Worm (Caenorhabditis elegans): ENCODE data around the gene C34D4.4.

C34D4.4 gene

DNA sequence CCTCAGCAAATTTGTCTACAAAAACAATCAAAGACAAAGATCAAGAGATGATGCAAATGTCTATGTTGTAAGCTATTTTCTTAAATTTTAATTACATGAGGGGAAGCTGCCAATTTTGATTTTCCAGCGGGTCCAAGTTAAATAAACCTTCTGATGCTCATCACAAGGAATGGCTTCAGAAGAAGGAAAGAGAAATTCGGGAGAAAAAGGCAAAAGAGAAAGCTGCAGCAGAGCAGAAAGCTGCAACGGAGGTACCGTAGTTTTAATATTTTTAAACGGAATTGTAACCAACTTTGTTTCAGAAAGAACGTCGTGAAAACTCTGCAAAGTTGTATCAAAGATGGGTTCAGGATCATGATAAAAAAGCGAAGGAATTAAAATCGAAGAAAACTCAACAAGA lies 9.0 kb downstream of the C34D4.4 start:
- TF ChIP-seq elt-2 (tag; optimal IDR thresholded peaks at IDR 0.05) (no peak), lin-39 (tag; optimal IDR thresholded peaks at IDR 0.05) (no peak), jun-1 (tag; optimal IDR thresholded peaks at IDR 0.05) (no peak), hmg-11 (tag; optimal IDR thresholded peaks at IDR 0.05) (no peak), lin-15B (tag; optimal IDR thresholded peaks at IDR 0.05) (no peak), nhr-28 (tag; optimal IDR thresholded peaks at IDR 0.05) (no peak), ceh-82 (tag; optimal IDR thresholded peaks at IDR 0.05) (no peak), snpc-4 (tag; optimal IDR thresholded peaks at IDR 0.05) (no peak)

DNA sequence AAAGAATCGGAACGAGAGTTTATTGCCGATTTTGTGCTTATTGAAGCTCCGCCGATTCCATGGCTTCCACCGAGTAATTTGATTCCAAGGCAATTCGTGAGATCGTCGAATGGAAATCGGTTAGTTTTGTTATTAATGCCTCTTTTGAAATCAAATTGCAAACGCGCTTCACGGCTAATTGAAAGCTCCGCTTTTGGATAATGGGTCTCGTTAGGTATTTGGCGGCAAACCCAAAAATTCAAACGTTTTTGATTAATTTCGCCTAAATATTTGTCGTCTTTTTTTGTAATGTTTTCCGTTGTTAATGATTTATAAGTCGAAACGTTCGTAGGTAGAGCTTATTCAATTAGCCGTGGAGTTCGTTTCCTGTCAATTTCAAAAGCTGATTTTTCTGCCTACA lies 10.4 kb downstream of the C34D4.4 start:
- TF ChIP-seq ceh-28 (tag; optimal IDR thresholded peaks at IDR 0.05) (no peak), mdl-1 (tag; optimal IDR thresholded peaks at IDR 0.05) (no peak), ZK546.5 (tag; optimal IDR thresholded peaks at IDR 0.05) (no peak), nhr-12 (tag; optimal IDR thresholded peaks at IDR 0.05) (no peak), unc-62 (GFP tag; optimal IDR thresholded peaks at IDR 0.05) (no peak), nhr-237 (tag; optimal IDR thresholded peaks at IDR 0.05) (no peak), ceh-16 (tag; optimal IDR thresholded peaks at IDR 0.05) (no peak), zag-1 (tag; optimal IDR thresholded peaks at IDR 0.05) (no peak), R02D3.7 (tag; optimal IDR thresholded peaks at IDR 0.05) (no peak), mml-1 (tag; optimal IDR thresholded peaks at IDR 0.05) (no peak), pqm-1 (tag; optimal IDR thresholded peaks at IDR 0.05) (no peak), nhr-23 (tag; optimal IDR thresholded peaks at IDR 0.05) (no peak), lsy-12 (tag; optimal IDR thresholded peaks at IDR 0.05) (no peak), nhr-28 (tag; optimal IDR thresholded peaks at IDR 0.05) (no peak), elt-3 (tag; optimal IDR thresholded peaks at IDR 0.05) (no peak), nfya-1 (tag; optimal IDR thresholded peaks at IDR 0.05; ENCODE audit: insufficient read depth) (no peak), aly-2 (tag; optimal IDR thresholded peaks at IDR 0.05) (no peak), sea-2 (GFP tag; optimal IDR thresholded peaks at IDR 0.05) (no peak)

DNA sequence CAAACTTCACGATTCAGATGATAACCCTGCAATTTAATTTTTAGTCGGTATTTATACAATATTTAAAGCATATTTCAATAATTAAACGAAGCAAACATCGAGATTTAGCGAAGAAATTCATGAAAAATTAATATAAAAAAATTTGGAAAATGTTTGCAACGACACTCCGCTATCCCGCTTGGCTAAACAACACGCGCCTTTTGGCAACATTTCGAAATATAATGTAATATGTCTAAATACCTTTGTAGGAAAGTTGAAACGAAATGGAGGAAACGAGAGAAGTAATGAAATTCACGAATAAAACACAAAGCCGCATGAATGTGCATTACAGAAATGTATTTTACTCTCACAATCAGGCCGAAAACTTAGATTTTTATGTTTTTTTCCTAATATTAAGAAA lies 16.6 kb downstream of the C34D4.4 start, which contains the start of gene rpc-1:
TSS of gene rpc-1 (minus strand) at position 26 of the 400 bp plus-strand sequence.
- no peak for TF ChIP-seq ceh-82 (tag; optimal IDR thresholded peaks at IDR 0.05)
- TF ChIP-seq nfya-1 (tag; optimal IDR thresholded peaks at IDR 0.05; ENCODE audit: insufficient read depth): peak; percentile 34
- TF ChIP-seq lin-15B (tag; optimal IDR thresholded peaks at IDR 0.05): peak; percentile 34
- no peak for TF ChIP-seq nhr-25 (tag; optimal IDR thresholded peaks at IDR 0.05)
- TF ChIP-seq nhr-237 (tag; optimal IDR thresholded peaks at IDR 0.05): no peak
- TF ChIP-seq mml-1 (tag; optimal IDR thresholded peaks at IDR 0.05): no peak
- TF ChIP-seq unc-62 (GFP tag; optimal IDR thresholded peaks at IDR 0.05): no peak
- TF ChIP-seq nhr-67 (tag; optimal IDR thresholded peaks at IDR 0.05): no peak
- no peak for TF ChIP-seq jun-1 (tag; optimal IDR thresholded peaks at IDR 0.05)

DNA sequence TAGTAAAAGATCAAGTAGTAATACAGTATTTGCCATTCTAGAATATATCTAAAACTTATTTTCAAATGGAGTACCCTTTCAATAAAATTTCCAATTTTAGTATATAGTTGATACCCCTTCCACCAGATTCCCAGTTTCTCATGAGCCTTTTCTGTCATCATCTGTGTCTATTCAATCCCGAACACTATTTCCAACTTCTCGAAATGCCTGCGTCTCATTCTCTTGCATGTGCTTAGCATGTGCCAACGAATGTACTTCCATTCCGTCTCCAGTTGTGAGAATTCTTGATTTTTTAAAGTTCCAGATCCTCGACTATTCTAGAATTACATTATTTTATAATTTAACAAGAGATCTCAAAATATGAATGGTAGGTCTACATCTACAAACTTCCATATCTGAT lies 17.4 kb downstream of the C34D4.4 start, which contains the start of gene C42D4.18:
TSS of gene C42D4.18 (plus strand) at position 231 of the 400 bp plus-strand sequence.
- TF ChIP-seq nhr-77 (tag; optimal IDR thresholded peaks at IDR 0.05) (no peak), hmg-11 (tag; optimal IDR thresholded peaks at IDR 0.05) (peak; percentile 36), lin-15B (tag; optimal IDR thresholded peaks at IDR 0.05) (peak; percentile 4), ztf-11 (tag; optimal IDR thresholded peaks at IDR 0.05) (no peak), unc-39 (tag; optimal IDR thresholded peaks at IDR 0.05) (no peak), fkh-2 (tag; optimal IDR thresholded peaks at IDR 0.05) (no peak), mml-1 (tag; optimal IDR thresholded peaks at IDR 0.05) (peak; percentile 51), pha-4 (tag; optimal IDR thresholded peaks at IDR 0.05) (no peak), snpc-4 (tag; optimal IDR thresholded peaks at IDR 0.05) (no peak), aly-2 (tag; optimal IDR thresholded peaks at IDR 0.05) (no peak), nfya-1 (tag; optimal IDR thresholded peaks at IDR 0.05; ENCODE audit: insufficient read depth) (peak; percentile 43), zag-1 (tag; optimal IDR thresholded peaks at IDR 0.05) (no peak), ceh-9 (tag; optimal IDR thresholded peaks at IDR 0.05) (no peak), egl-5 (tag; optimal IDR thresholded peaks at IDR 0.05) (no peak), sea-2 (GFP tag; optimal IDR thresholded peaks at IDR 0.05) (no peak), pqm-1 (tag; optimal IDR thresholded peaks at IDR 0.05) (no peak), mdl-1 (tag; optimal IDR thresholded peaks at IDR 0.05) (no peak), elt-3 (tag; optimal IDR thresholded peaks at IDR 0.05) (no peak)

Data from whole organism, L3 larva.